Worm (Caenorhabditis elegans) whole organism, L1 larva: Measurements from ENCODE around the gene T21E8.7.

Experiments
- alr-1 ChIP-seq: fragments of 200-800 bp; sonication (Bioruptor generic); optimal IDR thresholded peaks from 2 replicates; lab custom pipeline; 2018; ENCODE audit warnings: borderline replicate concordance, mild to moderate bottlenecking, missing genetic modification characterization, missing compliant biosample characterization
- aly-2 ChIP-seq: fragments of 150-350 bp; optimal IDR thresholded peaks from 2 replicates; lab custom pipeline; 2014; ENCODE audit warnings: missing biosample characterization, missing genetic modification characterization
- blmp-1 ChIP-seq: fragments of 150-350 bp; optimal IDR thresholded peaks from 2 replicates; lab custom pipeline; 2014; ENCODE audit warnings: missing biosample characterization, missing genetic modification characterization
- dpl-1 ChIP-seq, 3 experiments: fragments of 150-350 bp in 2 of 3; sonication (generic microtip) in 1 of 3; optimal IDR thresholded peaks; 2 replicates each; lab custom pipeline; 2014 to 2017; ENCODE audit warnings: missing biosample characterization in 3 of 3, missing genetic modification characterization in 3 of 3, missing genetic modification reagents in 3 of 3
- dsc-1 ChIP-seq: sonication (generic microtip); optimal IDR thresholded peaks from 2 replicates; lab custom pipeline; 2016; ENCODE audit warnings: mild to moderate bottlenecking, missing genetic modification characterization, missing compliant biosample characterization
- efl-1 ChIP-seq, 4 experiments: fragments of 150-350 bp; optimal IDR thresholded peaks in 3 of 4; peaks in 1 of 4; 1 replicate in 1 of 4; 2 replicates in 3 of 4; lab custom pipeline; 2014; ENCODE audit warnings: missing biosample characterization in 2 of 4, missing genetic modification characterization in 2 of 4, missing genetic modification reagents in 2 of 4
- efl-3 ChIP-seq: fragments of 200-800 bp; sonication (Bioruptor generic); optimal IDR thresholded peaks from 2 replicates; lab custom pipeline; 2018; ENCODE audit warnings: mild to moderate bottlenecking, missing genetic modification characterization, missing compliant biosample characterization
- egl-13 ChIP-seq: sonication (generic microtip); optimal IDR thresholded peaks from 2 replicates; lab custom pipeline; 2016; ENCODE audit warnings: missing genotype, missing genetic modification reagents, missing genetic modification characterization, missing compliant biosample characterization
- elt-2 ChIP-seq: sonication (generic microtip); optimal IDR thresholded peaks from 2 replicates; lab custom pipeline; 2016; ENCODE audit warnings: missing genetic modification characterization, mild to moderate bottlenecking, inconsistent platforms, missing compliant biosample characterization, missing genetic modification reagents
- ets-5 ChIP-seq: fragments of 200-800 bp; sonication (Bioruptor generic); IDR thresholded peaks from 2 replicates; pipeline ENCODE4 v1.3.6; 2022; ENCODE audit warnings: missing genetic modification characterization, missing compliant biosample characterization
- fkh-8 ChIP-seq: sonication (generic microtip); optimal IDR thresholded peaks from 2 replicates; lab custom pipeline; 2016; ENCODE audit warnings: mild to moderate bottlenecking, missing genetic modification characterization, missing compliant biosample characterization
- grh-1 ChIP-seq: fragments of 200-800 bp; sonication (Bioruptor generic); IDR thresholded peaks from 2 replicates; pipeline ENCODE4 v1.3.6; 2022; ENCODE audit warnings: missing genetic modification reagents, missing genetic modification characterization, missing compliant biosample characterization
- hlh-17 ChIP-seq: fragments of 200-800 bp; sonication (Bioruptor generic); optimal IDR thresholded peaks from 2 replicates; lab custom pipeline; 2018; ENCODE audit warnings: missing genetic modification characterization, mild to moderate bottlenecking, missing compliant biosample characterization, moderate library complexity, borderline replicate concordance
- irx-1 ChIP-seq: sonication (generic microtip); optimal IDR thresholded peaks from 2 replicates; lab custom pipeline; 2016; ENCODE audit warnings: missing genetic modification characterization, missing compliant biosample characterization
- jun-1 ChIP-seq: fragments of 150-350 bp; optimal IDR thresholded peaks from 2 replicates; lab custom pipeline; 2014; ENCODE audit warnings: missing biosample characterization, missing genetic modification reagents, missing genetic modification characterization
- lin-13 ChIP-seq: fragments of 150-350 bp; optimal IDR thresholded peaks from 2 replicates; lab custom pipeline; 2014; ENCODE audit warnings: missing biosample characterization, missing genetic modification reagents, missing genetic modification characterization
- lin-39 ChIP-seq: fragments of 150-350 bp; optimal IDR thresholded peaks from 2 replicates; lab custom pipeline; 2014; ENCODE audit warnings: missing biosample characterization, missing genetic modification reagents, missing genetic modification characterization
- lir-3 ChIP-seq: sonication (generic microtip); optimal IDR thresholded peaks from 2 replicates; lab custom pipeline; 2016; ENCODE audit warnings: mild to moderate bottlenecking, missing genetic modification characterization, moderate library complexity, missing compliant biosample characterization; ENCODE audit not compliant: poor library complexity
- nhr-11 ChIP-seq: fragments of 150-350 bp; optimal IDR thresholded peaks from 2 replicates; lab custom pipeline; 2014; ENCODE audit warnings: missing biosample characterization, missing genetic modification characterization
- nhr-20 ChIP-seq: sonication (generic microtip); optimal IDR thresholded peaks from 2 replicates; lab custom pipeline; 2016; ENCODE audit warnings: mild to moderate bottlenecking, missing genetic modification characterization, missing compliant biosample characterization
- nhr-237 ChIP-seq: fragments of 150-350 bp; optimal IDR thresholded peaks from 2 replicates; lab custom pipeline; 2014; ENCODE audit warnings: missing biosample characterization, missing genetic modification characterization
- nhr-47 ChIP-seq: sonication (generic microtip); optimal IDR thresholded peaks from 2 replicates; lab custom pipeline; 2016; ENCODE audit warnings: mild to moderate bottlenecking, missing genetic modification characterization, moderate library complexity, missing compliant biosample characterization
- nhr-71 ChIP-seq: sonication (generic microtip); optimal IDR thresholded peaks from 2 replicates; lab custom pipeline; 2016; ENCODE audit warnings: mild to moderate bottlenecking, missing genetic modification characterization, moderate library complexity, missing compliant biosample characterization
- nhr-76 ChIP-seq: sonication (generic microtip); optimal IDR thresholded peaks from 2 replicates; lab custom pipeline; 2017; ENCODE audit warnings: missing biosample characterization, missing genetic modification characterization
- nhr-77 ChIP-seq: fragments of 150-350 bp; optimal IDR thresholded peaks from 2 replicates; lab custom pipeline; 2014; ENCODE audit warnings: missing biosample characterization, missing genetic modification characterization
- nhr-85 ChIP-seq: sonication (generic microtip); peaks from one replicate; lab custom pipeline; 2016; ENCODE audit warnings: missing genetic modification characterization, inconsistent platforms, missing compliant biosample characterization
- nhr-90 ChIP-seq: sonication (generic microtip); optimal IDR thresholded peaks from 2 replicates; lab custom pipeline; 2016; ENCODE audit warnings: mild to moderate bottlenecking, missing genetic modification characterization, missing compliant biosample characterization; ENCODE audit not compliant: poor library complexity
- rnt-1 ChIP-seq: sonication (generic microtip); optimal IDR thresholded peaks from 2 replicates; lab custom pipeline; 2016; ENCODE audit warnings: mild to moderate bottlenecking, missing genetic modification characterization, moderate library complexity, missing compliant biosample characterization
- snpc-4 ChIP-seq: fragments of 150-350 bp; optimal IDR thresholded peaks from 2 replicates; lab custom pipeline; 2014; ENCODE audit warnings: missing biosample characterization, missing genetic modification characterization
- snu-23 ChIP-seq: sonication (generic microtip); optimal IDR thresholded peaks from 2 replicates; lab custom pipeline; 2016; ENCODE audit warnings: missing genetic modification characterization, missing compliant biosample characterization
- sox-4 ChIP-seq: sonication (generic microtip); optimal IDR thresholded peaks from 2 replicates; lab custom pipeline; 2016; ENCODE audit warnings: missing genetic modification characterization, missing compliant biosample characterization
- sptf-1 ChIP-seq: fragments of 150-350 bp; optimal IDR thresholded peaks from 2 replicates; lab custom pipeline; 2014; ENCODE audit warnings: missing biosample characterization, missing genetic modification characterization
- unc-30 ChIP-seq: sonication (generic microtip); optimal IDR thresholded peaks from 2 replicates; lab custom pipeline; 2017; ENCODE audit warnings: missing biosample characterization, missing genetic modification characterization
- unc-86 ChIP-seq: sonication (generic microtip); optimal IDR thresholded peaks from 2 replicates; lab custom pipeline; 2016; ENCODE audit warnings: missing genetic modification characterization, missing compliant biosample characterization
- zip-4 ChIP-seq: fragments of 200-800 bp; sonication (Bioruptor generic); optimal IDR thresholded peaks from 2 replicates; lab custom pipeline; 2018; ENCODE audit warnings: mild to moderate bottlenecking, missing genetic modification characterization, moderate library complexity, missing compliant biosample characterization
- ztf-11 ChIP-seq, 2 experiments: sonication (generic microtip); optimal IDR thresholded peaks; 2 replicates each; lab custom pipeline; 2016 to 2017; ENCODE audit warnings: missing genetic modification characterization in 2 of 2, missing biosample characterization in 1 of 2, missing compliant biosample characterization in 1 of 2
- ztf-4 ChIP-seq: fragments of 150-350 bp; optimal IDR thresholded peaks from 2 replicates; lab custom pipeline; 2014; ENCODE audit warnings: missing biosample characterization, missing genetic modification characterization

T21E8.7 gene

DNA sequence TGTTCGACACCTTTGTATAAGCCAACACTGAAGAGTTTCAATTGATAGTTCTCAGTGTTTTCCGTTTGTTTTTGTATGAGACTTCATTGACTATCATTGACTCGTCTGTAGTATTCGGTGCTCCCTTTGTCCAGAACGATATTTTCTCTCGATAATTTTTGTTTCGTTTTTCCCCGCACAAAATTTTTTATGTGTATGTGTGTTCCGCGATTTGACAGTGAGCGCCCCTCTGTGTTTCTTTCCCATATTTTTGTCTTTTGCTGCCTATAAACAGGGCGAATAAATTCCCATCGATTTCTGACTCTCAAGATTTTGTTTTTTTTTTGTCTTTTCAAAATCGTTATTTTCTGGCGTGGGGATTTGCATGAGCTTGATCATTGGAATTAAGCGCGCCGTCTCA is at the start of gene T21E8.7:
Gene T21E8.7 (plus strand): TSS at position 301 of the 400 bp plus-strand sequence.
- TF ChIP-seq nhr-11 (tag; lab: Kevin White, UChicago) (no peak), rnt-1 (tag; lab: Kevin White, UChicago) (no peak), aly-2 (no peak), nhr-20 (tag; lab: Kevin White, UChicago) (no peak), lir-3 (tag; lab: Kevin White, UChicago) (no peak), ets-5 (GFP tag; lab: Robert Waterston, UW) (no peak), snu-23 (GFP tag; lab: Kevin White, UChicago) (no peak), dpl-1 (GFP tag; optimal IDR thresholded peaks at IDR 0.05; lab: Kevin White, UChicago) (no peak), egl-13 (tag; lab: Kevin White, UChicago) (no peak)
- TF ChIP-seq, all 84 proteins: peak for 0

DNA sequence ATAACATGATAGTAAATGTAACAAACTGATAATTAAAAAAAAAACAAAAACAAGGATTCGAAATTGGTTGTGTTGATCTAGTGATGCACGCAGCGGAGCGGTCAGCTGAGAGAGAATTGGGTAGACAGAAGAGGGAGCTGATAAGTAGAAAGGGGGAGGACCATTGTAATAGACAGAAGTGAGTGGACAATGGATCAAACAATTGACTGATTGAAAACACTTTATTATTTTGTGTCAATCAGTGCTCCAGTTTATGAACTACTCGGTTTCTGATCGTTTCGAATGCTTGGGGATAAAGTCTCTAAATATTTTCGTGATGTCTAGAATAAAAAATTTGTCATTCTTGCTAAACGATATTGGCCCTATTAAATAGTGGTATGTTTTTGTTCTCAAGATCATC is 48.7 kb upstream of the T21E8.7 start:
- TF ChIP-seq nhr-77 (tag; lab: Kevin White, UChicago) (no peak), efl-1 (optimal IDR thresholded peaks at IDR 0.05; lab: Kevin White, UChicago) (no peak), efl-1 (GFP tag; optimal IDR thresholded peaks at IDR 0.05 in 1 of 2; lab: Kevin White, UChicago) (peak in 1 of 2 experiments; percentile 39), nhr-47 (tag; lab: Kevin White, UChicago) (no peak), rnt-1 (tag; lab: Kevin White, UChicago) (peak; percentile 21), lin-39 (tag; lab: Kevin White, UChicago) (no peak), lin-13 (no peak), nhr-71 (no peak)

DNA sequence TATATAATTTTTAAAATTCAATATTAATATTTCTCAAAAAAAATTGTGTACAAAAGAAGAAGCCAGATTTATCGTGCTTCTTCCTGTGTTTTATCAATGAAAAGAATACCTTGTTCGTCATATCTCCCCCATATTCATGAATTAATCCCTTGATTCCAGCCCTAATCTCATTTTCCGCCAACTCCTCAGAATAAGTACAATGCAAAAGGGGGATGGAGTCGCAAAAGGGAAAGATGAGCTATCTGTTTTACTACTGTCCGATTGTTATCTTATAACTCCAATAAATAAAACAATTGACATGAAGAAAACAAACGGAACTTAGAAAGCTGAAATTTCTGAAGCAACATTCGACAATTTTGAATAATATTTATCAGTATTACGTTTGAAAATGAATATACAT is 45.7 kb upstream of the T21E8.7 start:
- TF ChIP-seq dsc-1 (tag; lab: Kevin White, UChicago) (peak; percentile 62), efl-1 (optimal IDR thresholded peaks at IDR 0.05; lab: Kevin White, UChicago) (no peak), efl-1 (GFP tag; optimal IDR thresholded peaks at IDR 0.05 in 1 of 2; lab: Kevin White, UChicago) (peak in 1 of 2 experiments; percentile 79), hlh-17 (no peak)

DNA sequence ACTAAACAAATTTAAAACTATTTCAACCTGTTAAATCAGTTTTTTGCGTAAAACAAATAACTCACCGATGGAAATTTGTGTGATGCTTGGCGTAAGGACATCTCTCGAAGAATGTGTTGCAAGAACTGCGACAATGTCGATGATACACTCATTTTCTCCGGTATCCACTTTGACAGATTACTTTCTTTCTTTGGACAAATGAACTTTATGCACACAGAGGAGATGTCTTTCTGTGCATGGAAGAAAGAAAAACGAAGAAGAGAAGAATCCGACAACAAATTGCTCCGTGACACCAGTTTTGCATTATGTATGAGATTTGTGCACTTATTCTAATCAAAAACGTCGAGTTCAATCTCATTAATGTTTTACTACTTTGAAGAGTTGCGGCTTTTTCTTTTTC is 44.8 kb upstream of the T21E8.7 start, which contains the start of gene plc-1:
Gene plc-1 (minus strand): TSS at position 101 of the 400 bp plus-strand sequence.
- TF ChIP-seq egl-13 (tag; lab: Kevin White, UChicago), result no peak
- TF ChIP-seq unc-86 (tag; lab: Kevin White, UChicago), result peak; percentile 42

DNA sequence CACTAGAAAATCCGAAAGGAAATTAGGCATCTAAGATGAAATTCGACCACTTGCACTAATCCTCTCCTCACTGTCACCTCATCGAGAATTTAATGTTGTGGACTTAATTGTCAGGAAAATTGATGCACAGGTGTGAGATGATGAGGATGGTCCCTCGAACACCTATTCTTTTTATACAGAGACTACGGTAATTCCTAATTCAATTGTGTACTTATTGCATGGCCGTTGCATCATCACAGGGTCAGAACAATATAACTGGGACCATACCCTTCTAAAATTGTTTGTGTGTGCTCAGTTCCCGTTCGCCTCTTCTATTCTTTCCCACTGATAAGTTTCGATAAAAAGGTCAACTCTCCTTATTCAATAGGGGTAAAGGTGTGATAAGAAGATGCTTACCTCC is 39.2 kb upstream of the T21E8.7 start:
- TF ChIP-seq elt-2 (tag; lab: Kevin White, UChicago) (peak; percentile 27), ztf-4 (tag; lab: Kevin White, UChicago) (no peak)

DNA sequence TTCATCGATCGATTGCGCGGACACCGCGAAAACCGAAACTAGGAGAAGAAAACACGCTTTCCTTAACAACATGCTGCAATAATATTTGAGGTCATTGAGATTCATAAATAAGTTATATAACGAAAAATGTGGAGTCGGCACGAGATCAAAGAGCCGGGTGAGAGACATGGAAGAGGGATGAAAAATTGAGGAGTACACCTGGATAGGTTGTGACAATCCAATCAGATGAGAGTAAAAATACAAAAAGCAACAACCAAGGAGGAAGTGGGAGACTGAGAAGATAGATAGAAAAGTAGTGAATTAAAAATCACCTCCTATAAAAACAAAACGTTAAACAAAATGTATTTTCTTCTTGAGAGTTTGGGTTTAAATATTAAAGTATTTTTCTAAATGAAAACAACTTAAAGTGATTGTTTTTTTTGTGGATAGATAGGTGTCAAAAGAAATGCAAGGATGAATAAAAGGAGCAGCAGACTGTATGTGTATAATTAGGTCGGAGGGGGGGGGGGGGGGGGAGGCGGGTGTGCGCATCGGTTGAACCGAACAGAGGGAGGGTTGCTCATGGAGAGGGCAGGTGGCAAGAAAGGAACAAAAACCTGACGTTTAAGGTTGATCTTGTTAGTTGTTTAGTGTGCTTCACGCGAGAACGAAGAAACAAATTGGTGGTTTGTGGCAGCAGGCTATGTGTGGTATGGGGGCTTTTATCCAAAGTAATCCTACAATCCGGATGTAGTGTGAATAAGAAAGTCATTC is 38.5 kb upstream of the T21E8.7 start, which contains the start of gene C05A9.2:
Gene C05A9.2 (minus strand): TSS at position 73 of the 753 bp plus-strand sequence.
- TF ChIP-seq snpc-4 (tag; lab: Kevin White, UChicago), result no peak
- TF ChIP-seq nhr-71, result no peak
- TF ChIP-seq alr-1 (tag; lab: Kevin White, UChicago), result no peak
- TF ChIP-seq jun-1, result no peak
- TF ChIP-seq nhr-11 (tag; lab: Kevin White, UChicago), result no peak
- no peak for TF ChIP-seq blmp-1

DNA sequence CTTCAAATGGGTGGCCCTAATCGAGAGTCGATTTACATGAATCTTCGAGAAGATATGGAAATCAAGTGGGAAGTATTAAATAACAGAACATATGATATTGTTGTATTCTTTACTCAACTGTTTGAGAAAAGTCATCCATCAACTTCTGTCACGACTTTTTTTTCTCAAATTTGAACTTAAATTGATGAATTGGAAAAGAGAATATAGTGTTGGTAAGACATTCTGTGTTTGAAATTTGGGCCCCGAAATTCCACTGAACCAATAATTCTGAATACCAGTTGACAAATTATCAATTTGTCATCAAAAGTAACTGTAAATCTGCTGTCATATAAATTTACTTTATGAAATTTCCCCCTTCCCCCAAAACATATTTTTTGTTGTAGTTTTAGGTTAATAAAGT is 36.4 kb upstream of the T21E8.7 start:
- TF ChIP-seq nhr-85 (tag; lab: Kevin White, UChicago) (peak; percentile 70), efl-3 (no peak), irx-1 (tag; lab: Kevin White, UChicago) (no peak), sox-4 (tag; lab: Kevin White, UChicago) (no peak), ztf-4 (tag; lab: Kevin White, UChicago) (no peak), sptf-1 (tag; lab: Kevin White, UChicago) (no peak), unc-30 (no peak), nhr-237 (tag; lab: Kevin White, UChicago) (no peak), nhr-76 (tag; lab: Kevin White, UChicago) (no peak), alr-1 (tag; lab: Kevin White, UChicago) (no peak), aly-2 (no peak), hlh-17 (no peak), nhr-90 (tag; lab: Kevin White, UChicago) (no peak), fkh-8 (tag; lab: Kevin White, UChicago) (no peak), lin-13 (no peak), zip-4 (GFP tag; lab: Kevin White, UChicago) (no peak), ztf-11 (tag; optimal IDR thresholded peaks at IDR 0.05; lab: Kevin White, UChicago) (no peak), nhr-71 (peak; percentile 12), grh-1 (no peak), nhr-47 (tag; lab: Kevin White, UChicago) (no peak)
